Fruit fly (Drosophila melanogaster) S2 (cell line): ENCODE data around the gene U2af38.

Experiments used
- CG8478 ChIP-seq: fragments of >200 bp; optimal IDR thresholded peaks from 2 replicates; lab custom pipeline; 2018
- CTCF ChIP-seq, 2 experiments: fragments of >200 bp; optimal IDR thresholded peaks; 2 replicates each; lab custom pipeline; 2018

dm6 chr2L:246656-247340, 47.7 kb downstream of the U2af38 start:
- no peak for TF ChIP-seq CG8478 (lab: Kevin White, UChicago)
- TF ChIP-seq CTCF (optimal IDR thresholded peaks at IDR 0.05; lab: Kevin White, UChicago): no peak
